6 worm cellular contexts compared by ENCODE assay signal in genomic region chrX:15334897-15335296, ce11.
TF ChIP-seq lines count a peak whose summit lies in the region.

No protein-coding gene starts in this region.

TF ChIP-seq in whole organism, L1 larva, 84 proteins besides CTCF, POLR2A, EP300 and RAD21:
- peak; percentile 53 for TF ChIP-seq nhr-77 (tag; optimal IDR thresholded peaks at IDR 0.05; lab: Kevin White, UChicago)
- TF ChIP-seq elt-2 (tag; optimal IDR thresholded peaks at IDR 0.05; lab: Kevin White, UChicago), result no peak
- TF ChIP-seq lsy-2 (tag; optimal IDR thresholded peaks at IDR 0.05; lab: Kevin White, UChicago), result peak in 1 of 2 experiments; percentile 15
- TF ChIP-seq mdl-1 (tag; optimal IDR thresholded peaks at IDR 0.05; lab: Kevin White, UChicago), result peak in 1 of 2 experiments; percentile 23
- TF ChIP-seq tbx-2 (tag; optimal IDR thresholded peaks at IDR 0.05; lab: Kevin White, UChicago), result peak; percentile 43
- TF ChIP-seq lin-14 (GFP tag; optimal IDR thresholded peaks at IDR 0.05; lab: Kevin White, UChicago), result peak; percentile 63
- peak; percentile 17 for TF ChIP-seq sup-37 (GFP tag; optimal IDR thresholded peaks at IDR 0.05; lab: Kevin White, UChicago)
- TF ChIP-seq nhr-20 (tag; optimal IDR thresholded peaks at IDR 0.05; lab: Kevin White, UChicago), result peak; percentile 13
- TF ChIP-seq ceh-88 (GFP tag; IDR thresholded peaks at IDR 0.05; lab: Robert Waterston, UW), result no peak
- TF ChIP-seq nhr-19 (GFP tag; conservative IDR thresholded peaks at IDR 0.05; lab: Robert Waterston, UW), result 0 out of 2 replicates have a peak, but pooled peaks have one; percentile 5
- TF ChIP-seq hpl-2 (GFP tag; optimal IDR thresholded peaks at IDR 0.05; lab: Kevin White, UChicago), result no peak
- TF ChIP-seq grh-1 (GFP tag; IDR thresholded peaks at IDR 0.05; lab: Robert Waterston, UW), result 0 out of 2 replicates have a peak, but pooled peaks have one; percentile 9

TF ChIP-seq in whole organism, L2 larva, 48 proteins besides CTCF, POLR2A, EP300 and RAD21:
- TF ChIP-seq mbf-1 (tag; optimal IDR thresholded peaks at IDR 0.05; lab: Kevin White, UChicago) (no peak), sma-9 (GFP tag; optimal IDR thresholded peaks at IDR 0.05; lab: Kevin White, UChicago) (peak; percentile 60), sma-9 (tag; optimal IDR thresholded peaks at IDR 0.05; lab: Kevin White, UChicago) (no peak), mab-5 (tag; optimal IDR thresholded peaks at IDR 0.05; lab: Kevin White, UChicago) (no peak), nhr-129 (tag; optimal IDR thresholded peaks at IDR 0.05; lab: Kevin White, UChicago) (peak; percentile 13)

TF ChIP-seq in whole organism, L3 larva, 47 proteins besides CTCF, POLR2A, EP300 and RAD21:
- TF ChIP-seq pha-4 (tag; optimal IDR thresholded peaks at IDR 0.05; lab: Kevin White, UChicago), result peak; percentile 99
- no peak for TF ChIP-seq ztf-4 (tag; optimal IDR thresholded peaks at IDR 0.05; lab: Kevin White, UChicago)

TF ChIP-seq in whole organism, L4 larva, 104 proteins besides CTCF, POLR2A, EP300 and RAD21:
- TF ChIP-seq hif-1 (tag; optimal IDR thresholded peaks at IDR 0.05; lab: Kevin White, UChicago) (no peak), daf-16 (GFP tag; optimal IDR thresholded peaks at IDR 0.05; lab: Kevin White, UChicago) (no peak), daf-16 (tag; optimal IDR thresholded peaks at IDR 0.05; lab: Kevin White, UChicago) (peak; percentile 21), php-3 (GFP tag; IDR thresholded peaks at IDR 0.05; lab: Robert Waterston, UW) (no peak), F26F4.8 (GFP tag; conservative IDR thresholded peaks at IDR 0.05; lab: Robert Waterston, UW) (no peak), pha-4 (GFP tag; IDR thresholded peaks at IDR 0.05; lab: Robert Waterston, UW) (0 out of 2 replicates have a peak, but pooled peaks have one; percentile 27), pha-4 (tag; optimal IDR thresholded peaks at IDR 0.05; lab: Kevin White, UChicago) (peak; percentile 73)

TF ChIP-seq in whole organism, late embryonic, 69 proteins besides CTCF, POLR2A, EP300 and RAD21:
- TF ChIP-seq ceh-9 (tag; optimal IDR thresholded peaks at IDR 0.05; lab: Kevin White, UChicago) (no peak), ceh-18 (tag; optimal IDR thresholded peaks at IDR 0.05; lab: Kevin White, UChicago) (peak; percentile 15)
TF ChIP-seq in whole organism, late embryonic: peak in this region for 1.

TF ChIP-seq in whole organism, young adult, 124 proteins besides CTCF, POLR2A, EP300 and RAD21:
- TF ChIP-seq nfya-2 (GFP tag; IDR thresholded peaks at IDR 0.05; lab: Robert Waterston, UW) (no peak), pha-4 (tag; optimal IDR thresholded peaks at IDR 0.05; lab: Kevin White, UChicago) (no peak), nhr-80 (tag; optimal IDR thresholded peaks at IDR 0.05; lab: Kevin White, UChicago) (peak; percentile 20), lag-1 (GFP tag; IDR thresholded peaks at IDR 0.05; lab: Robert Waterston, UW) (no peak), sptf-2 (GFP tag; optimal IDR thresholded peaks at IDR 0.05; lab: Kevin White, UChicago) (no peak), nhr-120 (GFP tag; IDR thresholded peaks at IDR 0.05; lab: Robert Waterston, UW) (no peak), ztf-25 (GFP tag; IDR thresholded peaks at IDR 0.05; lab: Robert Waterston, UW) (no peak), lsl-1 (GFP tag; optimal IDR thresholded peaks at IDR 0.05; lab: Kevin White, UChicago) (no peak), egl-44 (GFP tag; IDR thresholded peaks at IDR 0.05; lab: Robert Waterston, UW) (no peak), ceh-91 (GFP tag; IDR thresholded peaks at IDR 0.05; lab: Robert Waterston, UW) (no peak), ekl-4 (GFP tag; IDR thresholded peaks at IDR 0.05; lab: Robert Waterston, UW) (no peak), cebp-1 (GFP tag; IDR thresholded peaks at IDR 0.05; lab: Robert Waterston, UW) (no peak), cebp-1 (tag; optimal IDR thresholded peaks at IDR 0.05; lab: Kevin White, UChicago) (peak; percentile 42)
